Fruit fly (Drosophila melanogaster) whole organism, larva: ENCODE measurements around the gene Tsp29Fa.

Source experiments
- noc ChIP-seq: fragments of 200-800 bp; sonication (Bioruptor generic); optimal IDR thresholded peaks from 3 replicates; lab custom pipeline; 2019; ENCODE audit warnings: missing biosample characterization, mild to moderate bottlenecking, missing genetic modification characterization, moderate library complexity

The Tsp29Fa gene

dm6 chr2L:8957152-8957551 lies 23.4 kb downstream of the Tsp29Fa start:
- TF ChIP-seq noc, result no peak

- peak; percentile 76 for TF ChIP-seq noc
Measured at dm6 chr2L:8958046-8958497, 24.3 kb downstream of the Tsp29Fa start.

- peak; percentile 85 for TF ChIP-seq noc
Measured at dm6 chr2L:8959001-8959461, 25.3 kb downstream of the Tsp29Fa start, which contains the start of gene CG31886. CG31886 (minus strand) TSS chr2L:8959051.

dm6 chr2L:8962254-8962653 lies 28.5 kb downstream of the Tsp29Fa start, which contains the start of the genes CG9525 and CG32985:
CG9525 (minus strand) TSS chr2L:8962354.
CG32985 (plus strand) TSS chr2L:8962533.
- TF ChIP-seq noc, result no peak

- TF ChIP-seq noc, result no peak
Measured at dm6 chr2L:8964657-8965056, 30.9 kb downstream of the Tsp29Fa start, which contains the start of gene CG32984. CG32984 (plus strand) TSS chr2L:8964957.

- TF ChIP-seq noc, result no peak
Measured at dm6 chr2L:8967235-8967634, 33.5 kb downstream of the Tsp29Fa start, which contains the start of gene CG18088. CG18088 (plus strand) TSS chr2L:8967535.

dm6 chr2L:8972905-8973304 lies 39.1 kb downstream of the Tsp29Fa start:
- no peak for TF ChIP-seq noc

dm6 chr2L:8974506-8974905 lies 40.7 kb downstream of the Tsp29Fa start:
- TF ChIP-seq noc, result no peak

- TF ChIP-seq noc, result no peak
Measured at dm6 chr2L:8975328-8975727, 41.6 kb downstream of the Tsp29Fa start, which contains the start of gene CG9541. CG9541 (minus strand) TSS chr2L:8975428.

dm6 chr2L:8980359-8980758 lies 46.6 kb downstream of the Tsp29Fa start, which contains the start of gene CG18662:
CG18662 (plus strand) TSS chr2L:8980659.
- TF ChIP-seq noc, result no peak

- TF ChIP-seq noc, result no peak
Measured at dm6 chr2L:8982584-8983302, 49.0 kb downstream of the Tsp29Fa start.

dm6 chr2L:8984614-8985318 lies 51.0 kb downstream of the Tsp29Fa start, which contains the start of gene CG13101:
CG13101 (minus strand) TSS chr2L:8984872.
- peak; percentile 86 for TF ChIP-seq noc
